Worm (Caenorhabditis elegans) whole organism, L1 larva: ENCODE data around the gene set-26.

Source experiments
- C34B4.2 ChIP-seq: sonication (generic microtip); optimal IDR thresholded peaks from 2 replicates; lab custom pipeline; 2017; ENCODE audit warnings: mild to moderate bottlenecking, missing genetic modification characterization, missing compliant biosample characterization
- alr-1 ChIP-seq: fragments of 200-800 bp; sonication (Bioruptor generic); optimal IDR thresholded peaks from 2 replicates; lab custom pipeline; 2018; ENCODE audit warnings: borderline replicate concordance, mild to moderate bottlenecking, missing genetic modification characterization, missing compliant biosample characterization
- blmp-1 ChIP-seq: fragments of 150-350 bp; optimal IDR thresholded peaks from 2 replicates; lab custom pipeline; 2014; ENCODE audit warnings: missing biosample characterization, missing genetic modification characterization
- ceh-63 ChIP-seq: fragments of 200-800 bp; sonication (Bioruptor generic); optimal IDR thresholded peaks from 2 replicates; lab custom pipeline; 2018; ENCODE audit warnings: mild to moderate bottlenecking, missing genetic modification characterization, missing compliant biosample characterization
- ceh-8 ChIP-seq: fragments of 200-800 bp; sonication (Bioruptor generic); optimal IDR thresholded peaks from 2 replicates; lab custom pipeline; 2018; ENCODE audit warnings: mild to moderate bottlenecking, missing genetic modification characterization, moderate library complexity, missing compliant biosample characterization
- ceh-82 ChIP-seq, 3 experiments: fragments of 150-350 bp in 1 of 3; sonication (generic microtip) in 2 of 3; optimal IDR thresholded peaks; 2 replicates each; lab custom pipeline; 2014 to 2017; ENCODE audit warnings: missing biosample characterization in 3 of 3, missing genetic modification characterization in 3 of 3
- dpl-1 ChIP-seq, 3 experiments: fragments of 150-350 bp in 2 of 3; sonication (generic microtip) in 1 of 3; optimal IDR thresholded peaks; 2 replicates each; lab custom pipeline; 2014 to 2017; ENCODE audit warnings: missing biosample characterization in 3 of 3, missing genetic modification characterization in 3 of 3, missing genetic modification reagents in 3 of 3
- dsc-1 ChIP-seq: sonication (generic microtip); optimal IDR thresholded peaks from 2 replicates; lab custom pipeline; 2016; ENCODE audit warnings: mild to moderate bottlenecking, missing genetic modification characterization, missing compliant biosample characterization
- efl-1 ChIP-seq, 4 experiments: fragments of 150-350 bp; optimal IDR thresholded peaks in 3 of 4; peaks in 1 of 4; 1 replicate in 1 of 4; 2 replicates in 3 of 4; lab custom pipeline; 2014; ENCODE audit warnings: missing biosample characterization in 2 of 4, missing genetic modification characterization in 2 of 4, missing genetic modification reagents in 2 of 4
- egl-13 ChIP-seq: sonication (generic microtip); optimal IDR thresholded peaks from 2 replicates; lab custom pipeline; 2016; ENCODE audit warnings: missing genotype, missing genetic modification reagents, missing genetic modification characterization, missing compliant biosample characterization
- elt-2 ChIP-seq: sonication (generic microtip); optimal IDR thresholded peaks from 2 replicates; lab custom pipeline; 2016; ENCODE audit warnings: missing genetic modification characterization, mild to moderate bottlenecking, inconsistent platforms, missing compliant biosample characterization, missing genetic modification reagents
- fkh-10 ChIP-seq: sonication (generic microtip); optimal IDR thresholded peaks from 2 replicates; lab custom pipeline; 2017; ENCODE audit warnings: missing biosample characterization, missing genetic modification reagents, missing genetic modification characterization
- fkh-8 ChIP-seq: sonication (generic microtip); optimal IDR thresholded peaks from 2 replicates; lab custom pipeline; 2016; ENCODE audit warnings: mild to moderate bottlenecking, missing genetic modification characterization, missing compliant biosample characterization
- irx-1 ChIP-seq: sonication (generic microtip); optimal IDR thresholded peaks from 2 replicates; lab custom pipeline; 2016; ENCODE audit warnings: missing genetic modification characterization, missing compliant biosample characterization
- lin-13 ChIP-seq: fragments of 150-350 bp; optimal IDR thresholded peaks from 2 replicates; lab custom pipeline; 2014; ENCODE audit warnings: missing biosample characterization, missing genetic modification reagents, missing genetic modification characterization
- lin-14 ChIP-seq: fragments of 200-800 bp; sonication (Bioruptor generic); optimal IDR thresholded peaks from 2 replicates; lab custom pipeline; 2018; ENCODE audit warnings: mild to moderate bottlenecking, missing genetic modification characterization, moderate library complexity, missing compliant biosample characterization
- lin-15B ChIP-seq: fragments of 150-350 bp; sonication (generic microtip); optimal IDR thresholded peaks from 3 replicates; lab custom pipeline; 2014; ENCODE audit warnings: missing biosample characterization, missing genetic modification characterization
- lin-39 ChIP-seq: fragments of 150-350 bp; optimal IDR thresholded peaks from 2 replicates; lab custom pipeline; 2014; ENCODE audit warnings: missing biosample characterization, missing genetic modification reagents, missing genetic modification characterization
- lir-3 ChIP-seq: sonication (generic microtip); optimal IDR thresholded peaks from 2 replicates; lab custom pipeline; 2016; ENCODE audit warnings: mild to moderate bottlenecking, missing genetic modification characterization, moderate library complexity, missing compliant biosample characterization; ENCODE audit not compliant: poor library complexity
- lsy-2 ChIP-seq, 2 experiments: fragments of 150-350 bp; optimal IDR thresholded peaks; 2 replicates each; lab custom pipeline; 2014; ENCODE audit warnings: missing biosample characterization in 2 of 2, missing genetic modification characterization in 2 of 2
- mef-2 ChIP-seq: fragments of 150-350 bp; optimal IDR thresholded peaks from 2 replicates; lab custom pipeline; 2014; ENCODE audit warnings: missing biosample characterization, missing genetic modification characterization
- mep-1 ChIP-seq: fragments of 150-350 bp; optimal IDR thresholded peaks from 2 replicates; lab custom pipeline; 2014; ENCODE audit warnings: missing biosample characterization, missing genetic modification characterization
- nhr-11 ChIP-seq: fragments of 150-350 bp; optimal IDR thresholded peaks from 2 replicates; lab custom pipeline; 2014; ENCODE audit warnings: missing biosample characterization, missing genetic modification characterization
- nhr-12 ChIP-seq: sonication (generic microtip); optimal IDR thresholded peaks from 2 replicates; lab custom pipeline; 2017; ENCODE audit warnings: missing biosample characterization, missing genetic modification characterization
- nhr-19 ChIP-seq: fragments of 200-800 bp; sonication (Bioruptor generic); conservative IDR thresholded peaks from 2 replicates; pipeline ENCODE4 v1.3.6; 2022; ENCODE audit warnings: missing genetic modification characterization, missing compliant biosample characterization
- nhr-20 ChIP-seq: sonication (generic microtip); optimal IDR thresholded peaks from 2 replicates; lab custom pipeline; 2016; ENCODE audit warnings: mild to moderate bottlenecking, missing genetic modification characterization, missing compliant biosample characterization
- nhr-28 ChIP-seq: fragments of 150-350 bp; optimal IDR thresholded peaks from 2 replicates; lab custom pipeline; 2014; ENCODE audit warnings: missing biosample characterization, missing genetic modification characterization
- nhr-47 ChIP-seq: sonication (generic microtip); optimal IDR thresholded peaks from 2 replicates; lab custom pipeline; 2016; ENCODE audit warnings: mild to moderate bottlenecking, missing genetic modification characterization, moderate library complexity, missing compliant biosample characterization
- nhr-71 ChIP-seq: sonication (generic microtip); optimal IDR thresholded peaks from 2 replicates; lab custom pipeline; 2016; ENCODE audit warnings: mild to moderate bottlenecking, missing genetic modification characterization, moderate library complexity, missing compliant biosample characterization
- nhr-90 ChIP-seq: sonication (generic microtip); optimal IDR thresholded peaks from 2 replicates; lab custom pipeline; 2016; ENCODE audit warnings: mild to moderate bottlenecking, missing genetic modification characterization, missing compliant biosample characterization; ENCODE audit not compliant: poor library complexity
- pax-3 ChIP-seq: fragments of 200-800 bp; sonication (Bioruptor generic); optimal IDR thresholded peaks from 2 replicates; lab custom pipeline; 2018; ENCODE audit warnings: mild to moderate bottlenecking, missing genetic modification characterization, moderate library complexity, missing compliant biosample characterization
- rnt-1 ChIP-seq: sonication (generic microtip); optimal IDR thresholded peaks from 2 replicates; lab custom pipeline; 2016; ENCODE audit warnings: mild to moderate bottlenecking, missing genetic modification characterization, moderate library complexity, missing compliant biosample characterization
- snpc-4 ChIP-seq: fragments of 150-350 bp; optimal IDR thresholded peaks from 2 replicates; lab custom pipeline; 2014; ENCODE audit warnings: missing biosample characterization, missing genetic modification characterization
- snu-23 ChIP-seq: sonication (generic microtip); optimal IDR thresholded peaks from 2 replicates; lab custom pipeline; 2016; ENCODE audit warnings: missing genetic modification characterization, missing compliant biosample characterization
- sox-4 ChIP-seq: sonication (generic microtip); optimal IDR thresholded peaks from 2 replicates; lab custom pipeline; 2016; ENCODE audit warnings: missing genetic modification characterization, missing compliant biosample characterization
- sptf-1 ChIP-seq: fragments of 150-350 bp; optimal IDR thresholded peaks from 2 replicates; lab custom pipeline; 2014; ENCODE audit warnings: missing biosample characterization, missing genetic modification characterization
- swsn-7 ChIP-seq: sonication (generic microtip); optimal IDR thresholded peaks from 2 replicates; lab custom pipeline; 2016; ENCODE audit warnings: missing genetic modification characterization, missing compliant biosample characterization
- unc-130 ChIP-seq: fragments of 150-350 bp; optimal IDR thresholded peaks from 2 replicates; lab custom pipeline; 2017; ENCODE audit warnings: missing biosample characterization, missing genetic modification characterization, inconsistent platforms
- unc-62 ChIP-seq: fragments of 150-350 bp; optimal IDR thresholded peaks from 2 replicates; lab custom pipeline; 2014; ENCODE audit warnings: missing biosample characterization, missing genetic modification reagents, missing genetic modification characterization
- unc-86 ChIP-seq: sonication (generic microtip); optimal IDR thresholded peaks from 2 replicates; lab custom pipeline; 2016; ENCODE audit warnings: missing genetic modification characterization, missing compliant biosample characterization
- unc-98 ChIP-seq: fragments of 200-800 bp; sonication (Bioruptor generic); IDR thresholded peaks from 2 replicates; pipeline ENCODE4 v1.3.6; 2022; ENCODE audit warnings: missing genetic modification characterization, missing compliant biosample characterization
- xbp-1 ChIP-seq: sonication (generic microtip); optimal IDR thresholded peaks from 2 replicates; lab custom pipeline; 2016; ENCODE audit warnings: missing genetic modification characterization, missing compliant biosample characterization
- zag-1 ChIP-seq: fragments of 150-350 bp; optimal IDR thresholded peaks from 2 replicates; lab custom pipeline; 2014; ENCODE audit warnings: missing biosample characterization, missing genetic modification characterization
- zip-4 ChIP-seq: fragments of 200-800 bp; sonication (Bioruptor generic); optimal IDR thresholded peaks from 2 replicates; lab custom pipeline; 2018; ENCODE audit warnings: mild to moderate bottlenecking, missing genetic modification characterization, moderate library complexity, missing compliant biosample characterization
- ztf-4 ChIP-seq: fragments of 150-350 bp; optimal IDR thresholded peaks from 2 replicates; lab custom pipeline; 2014; ENCODE audit warnings: missing biosample characterization, missing genetic modification characterization

The set-26 gene

ce11 chrIV:16663591-16663990 lies 7.9 kb upstream of the set-26 start (continued):
- TF ChIP-seq lir-3 = no peak
- peak; percentile 87 for TF ChIP-seq lin-14 (GFP tag; lab: Kevin White, UChicago)
- TF ChIP-seq dpl-1 (GFP tag; optimal IDR thresholded peaks at IDR 0.05; lab: Kevin White, UChicago) = peak in 1 of 3 experiments; percentile 21
- peak; percentile 31 for TF ChIP-seq mep-1
- TF ChIP-seq ceh-8 (GFP tag; lab: Kevin White, UChicago) = peak; percentile 12

ce11 chrIV:16659475-16659874 lies 3.8 kb upstream of the set-26 start:
- TF ChIP-seq efl-1 (optimal IDR thresholded peaks at IDR 0.05; lab: Kevin White, UChicago) = no peak
- TF ChIP-seq efl-1 (GFP tag; optimal IDR thresholded peaks at IDR 0.05 in 1 of 2; lab: Kevin White, UChicago) = peak in 1 of 2 experiments; percentile 30
- TF ChIP-seq unc-62 (GFP tag; lab: Kevin White, UChicago) = no peak
- no peak for TF ChIP-seq unc-98 (GFP tag; lab: Robert Waterston, UW)
- peak; percentile 71 for TF ChIP-seq fkh-8 (tag; lab: Kevin White, UChicago)

- TF ChIP-seq zag-1 (tag; lab: Kevin White, UChicago) = no peak
- TF ChIP-seq alr-1 (tag; lab: Kevin White, UChicago) = no peak
- TF ChIP-seq C34B4.2 (tag; lab: Kevin White, UChicago) = no peak
- no peak for TF ChIP-seq lin-15B (tag; lab: Kevin White, UChicago)
- no peak for TF ChIP-seq snpc-4
- peak; percentile 25 for TF ChIP-seq mef-2
- peak; percentile 9 for TF ChIP-seq snu-23
- TF ChIP-seq nhr-19 (GFP tag; lab: Robert Waterston, UW) = 0 out of 2 replicates have a peak, but pooled peaks have one; percentile 15
- TF ChIP-seq lir-3 = no peak
- TF ChIP-seq lin-13 (GFP tag; lab: Kevin White, UChicago) = no peak
- peak; percentile 73 for TF ChIP-seq pax-3 (tag; lab: Kevin White, UChicago)
- no peak for TF ChIP-seq unc-130 (tag; lab: Kevin White, UChicago)
- TF ChIP-seq irx-1 (tag; lab: Kevin White, UChicago) = peak; percentile 24
- no peak for TF ChIP-seq zip-4 (GFP tag; lab: Kevin White, UChicago)
- TF ChIP-seq nhr-11 = peak; percentile 84
- TF ChIP-seq nhr-28 = no peak
- no peak for TF ChIP-seq dpl-1 (GFP tag; optimal IDR thresholded peaks at IDR 0.05; lab: Kevin White, UChicago)
- TF ChIP-seq sptf-1 (tag; lab: Kevin White, UChicago) = no peak
- TF ChIP-seq ztf-4 (tag; lab: Kevin White, UChicago) = peak; percentile 28
- peak; percentile 87 for TF ChIP-seq nhr-71
- peak; percentile 12 for TF ChIP-seq xbp-1
- TF ChIP-seq lin-14 (GFP tag; lab: Kevin White, UChicago) = peak; percentile 86
- TF ChIP-seq nhr-90 (tag; lab: Kevin White, UChicago) = no peak
- peak; percentile 62 for TF ChIP-seq egl-13 (tag; lab: Kevin White, UChicago)
- TF ChIP-seq lsy-2 (tag; optimal IDR thresholded peaks at IDR 0.05; lab: Kevin White, UChicago) = peak; percentile 15 to 47
- TF ChIP-seq ceh-63 (GFP tag; lab: Kevin White, UChicago) = no peak
- TF ChIP-seq sox-4 (tag; lab: Kevin White, UChicago) = peak; percentile 61
- no peak for TF ChIP-seq ceh-82 (tag; optimal IDR thresholded peaks at IDR 0.05; lab: Kevin White, UChicago)
- TF ChIP-seq lin-39 (tag; lab: Kevin White, UChicago) = no peak
- peak; percentile 51 for TF ChIP-seq nhr-20 (tag; lab: Kevin White, UChicago)
- TF ChIP-seq rnt-1 (tag; lab: Kevin White, UChicago) = no peak
- no peak for TF ChIP-seq blmp-1
- TF ChIP-seq nhr-47 (tag; lab: Kevin White, UChicago) = peak; percentile 80
- TF ChIP-seq elt-2 (tag; lab: Kevin White, UChicago) = no peak
- TF ChIP-seq dsc-1 (tag; lab: Kevin White, UChicago) = peak; percentile 54
- TF ChIP-seq mep-1 = peak; percentile 52
- TF ChIP-seq nhr-12 (tag; lab: Kevin White, UChicago) = no peak
- peak; percentile 67 for TF ChIP-seq unc-86 (tag; lab: Kevin White, UChicago)
- TF ChIP-seq fkh-10 (GFP tag; lab: Kevin White, UChicago) = peak; percentile 5
- TF ChIP-seq swsn-7 (tag; lab: Kevin White, UChicago) = peak; percentile 60
- TF ChIP-seq fkh-8 (tag; lab: Kevin White, UChicago) = peak; percentile 98
- TF ChIP-seq, all 84 proteins: peak for 21
These were observed 3.0 kb upstream of the set-26 start for ce11 chrIV:16658731-16659130.
